Fruit fly (Drosophila melanogaster) S2 (cell line): ENCODE results near the gene CG31697.

Source experiments
- CG8478 ChIP-seq: fragments of >200 bp; optimal IDR thresholded peaks from 2 replicates; lab custom pipeline; 2018
- CTCF ChIP-seq, 2 experiments: fragments of >200 bp; optimal IDR thresholded peaks; 2 replicates each; lab custom pipeline; 2018

DNA sequence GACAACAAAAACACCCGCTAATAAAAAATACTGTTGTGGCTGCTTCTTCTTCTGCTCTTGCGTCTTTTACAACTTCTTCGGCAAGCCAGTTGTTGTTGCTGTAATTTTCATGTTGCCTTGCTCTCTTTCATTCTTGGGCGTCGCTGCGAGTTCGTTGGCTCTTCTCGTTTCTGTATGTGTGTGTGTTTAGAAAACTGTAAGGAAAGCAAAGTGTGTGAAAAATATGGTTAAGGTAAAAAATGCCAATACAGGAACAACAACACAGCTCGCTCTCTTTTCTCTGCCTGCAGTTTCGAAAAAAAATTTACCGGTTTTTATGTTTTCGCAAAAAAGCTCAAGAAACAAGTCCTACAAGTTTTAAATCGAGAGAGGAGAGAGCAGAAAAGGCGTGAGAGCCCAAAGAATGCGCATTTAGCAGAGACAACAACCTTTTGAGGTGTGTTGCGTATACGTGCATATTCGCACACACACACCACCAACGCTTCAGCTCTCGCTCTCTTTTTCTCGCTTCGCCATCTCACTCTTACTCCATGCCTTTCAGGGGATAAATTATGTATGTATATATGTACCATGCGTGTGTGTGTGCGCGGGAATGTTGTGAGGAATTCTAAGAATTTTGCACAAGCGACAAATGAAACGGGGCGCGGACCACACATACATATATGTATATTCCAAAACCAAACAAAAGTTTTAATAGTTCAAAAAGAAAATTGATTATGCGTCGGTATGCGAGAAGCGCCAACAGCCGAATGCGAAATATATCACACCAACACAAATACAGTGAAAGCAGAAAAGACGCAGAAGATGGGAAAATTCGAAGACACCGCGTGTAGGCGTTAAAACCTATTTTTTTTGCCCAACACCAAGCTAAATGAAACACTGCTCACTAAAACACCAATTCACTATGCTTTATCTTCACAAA is 36.6 kb downstream of the CG31697 start:
- TF ChIP-seq CG8478 (lab: Kevin White, UChicago) (no peak), CTCF (optimal IDR thresholded peaks at IDR 0.05; lab: Kevin White, UChicago) (no peak)
